Fruit fly (Drosophila melanogaster): Measurements from ENCODE around the gene Oga.

Gene Oga

dm6 chr3R:21263177-21263576 lies 44.3 kb downstream of the Oga start (continued):
- TF ChIP-seq Stat92E (GFP tag; optimal IDR thresholded peaks at IDR 0.05) (no peak), CG17359 (tag; optimal IDR thresholded peaks at IDR 0.05) (peak; percentile 40), Elba2 (GFP tag; optimal IDR thresholded peaks at IDR 0.05) (no peak), dimm (GFP tag; IDR thresholded peaks at IDR 0.05) (no peak), CG13296 (GFP tag; optimal IDR thresholded peaks at IDR 0.05) (peak; percentile 7), pros (GFP tag; optimal IDR thresholded peaks at IDR 0.05) (no peak), nerfin-1 (tag; optimal IDR thresholded peaks at IDR 0.05) (peak; percentile 19), bsh (GFP tag; optimal IDR thresholded peaks at IDR 0.05) (peak in 1 of 2 experiments; percentile 57), Neu2 (GFP tag; optimal IDR thresholded peaks at IDR 0.05; ENCODE audit: borderline replicate concordance) (no peak), CG11093 (GFP tag; IDR thresholded peaks at IDR 0.05) (no peak), CG18764 (GFP tag; optimal IDR thresholded peaks at IDR 0.05) (no peak), chn (GFP tag; optimal IDR thresholded peaks at IDR 0.05) (no peak), wdn (GFP tag; IDR thresholded peaks at IDR 0.05) (0 out of 2 replicates have a peak, but pooled peaks have one; percentile 15), gcm (GFP tag; optimal IDR thresholded peaks at IDR 0.05) (peak; percentile 32), schlank (tag; optimal IDR thresholded peaks at IDR 0.05) (peak; percentile 9), CG10959 (GFP tag; IDR thresholded peaks at IDR 0.05) (peak; percentile 28; the same call in 1 of the 2 replicates), pan (optimal IDR thresholded peaks at IDR 0.05) (no peak), pan (GFP tag; optimal IDR thresholded peaks at IDR 0.05 in 1 of 2, IDR thresholded peaks at IDR 0.05 in 1 of 2) (peak in 1 of 2 experiments; percentile 68), Sox100B (GFP tag; optimal IDR thresholded peaks at IDR 0.05) (peak; percentile 41), CG12744 (GFP tag; optimal IDR thresholded peaks at IDR 0.05) (peak; percentile 60), Xbp1 (GFP tag; optimal IDR thresholded peaks at IDR 0.05) (peak; percentile 26), Spps (tag; optimal IDR thresholded peaks at IDR 0.05) (no peak), GATAe (GFP tag; conservative IDR thresholded peaks at IDR 0.05) (no peak), zen (tag; optimal IDR thresholded peaks at IDR 0.05) (peak; percentile 27), bab2 (GFP tag; optimal IDR thresholded peaks at IDR 0.05) (no peak), CG7745 (tag; optimal IDR thresholded peaks at IDR 0.05) (no peak), Scr (GFP tag; IDR thresholded peaks at IDR 0.05; ENCODE audit: partially characterized antibody) (no peak), ara (GFP tag; IDR thresholded peaks at IDR 0.05) (no peak), CG15514 (GFP tag; optimal IDR thresholded peaks at IDR 0.05) (peak; percentile 35), CG3065 (GFP tag; optimal IDR thresholded peaks at IDR 0.05) (no peak), nerfin-2 (GFP tag; IDR thresholded peaks at IDR 0.05; ENCODE audit: partially characterized antibody) (no peak), CG10543 (GFP tag; optimal IDR thresholded peaks at IDR 0.05) (no peak), sug (tag; optimal IDR thresholded peaks at IDR 0.05) (no peak), NK7.1 (GFP tag; optimal IDR thresholded peaks at IDR 0.05) (no peak), CG34376 (GFP tag; optimal IDR thresholded peaks at IDR 0.05) (no peak), tap (tag; optimal IDR thresholded peaks at IDR 0.05) (no peak), ttk (GFP tag; IDR thresholded peaks at IDR 0.05) (0 out of 2 replicates have a peak, but pooled peaks have one; percentile 24), Ada2b (GFP tag; IDR thresholded peaks at IDR 0.05) (peak; percentile 37; the same call in 1 of the 2 replicates), ac (GFP tag; optimal IDR thresholded peaks at IDR 0.05) (peak; percentile 35), D (optimal IDR thresholded peaks at IDR 0.05) (no peak), D (GFP tag; optimal IDR thresholded peaks at IDR 0.05) (no peak), Myb (GFP tag; optimal IDR thresholded peaks at IDR 0.05) (no peak), CG7839 (tag; optimal IDR thresholded peaks at IDR 0.05) (peak; percentile 28), CkIIα-i1 (GFP tag; IDR thresholded peaks at IDR 0.05) (no peak), Rx (GFP tag; IDR thresholded peaks at IDR 0.05) (0 out of 2 replicates have a peak, but pooled peaks have one; percentile 26), sr (GFP tag; IDR thresholded peaks at IDR 0.05) (peak; percentile 60; the same call in 1 of the 3 replicates), sima (GFP tag; optimal IDR thresholded peaks at IDR 0.05) (no peak), CG2202 (tag; optimal IDR thresholded peaks at IDR 0.05) (peak; percentile 1), CG8290 (GFP tag; optimal IDR thresholded peaks at IDR 0.05) (no peak), CG8290 (tag; optimal IDR thresholded peaks at IDR 0.05) (peak; percentile 41 to 42), Mad (GFP tag; optimal IDR thresholded peaks at IDR 0.05) (peak; percentile 13)
